Worm (Caenorhabditis elegans) whole organism, midembryonic: ENCODE data around the gene F49E2.5.

Experiments used
- T22C8.4 ChIP-seq: fragments of 200-800 bp; sonication (Bioruptor generic); IDR thresholded peaks from 2 replicates; pipeline ENCODE4 v1.3.6; 2022; ENCODE audit warnings: missing genetic modification characterization, missing compliant biosample characterization
- ref-1 ChIP-seq: fragments of 200-800 bp; sonication (Bioruptor generic); conservative IDR thresholded peaks from 2 replicates; pipeline ENCODE4 v1.3.6; 2022; ENCODE audit warnings: missing genetic modification reagents, missing genetic modification characterization, missing compliant biosample characterization

- no peak for TF ChIP-seq T22C8.4
- no peak for TF ChIP-seq ref-1 (GFP tag; lab: Robert Waterston, UW)
Measured at ce11 chrX:9537538-9538172, 5.8 kb upstream of the F49E2.5 start.
